Worm (Caenorhabditis elegans): ENCODE results near the gene F35B12.10.

Gene F35B12.10

DNA sequence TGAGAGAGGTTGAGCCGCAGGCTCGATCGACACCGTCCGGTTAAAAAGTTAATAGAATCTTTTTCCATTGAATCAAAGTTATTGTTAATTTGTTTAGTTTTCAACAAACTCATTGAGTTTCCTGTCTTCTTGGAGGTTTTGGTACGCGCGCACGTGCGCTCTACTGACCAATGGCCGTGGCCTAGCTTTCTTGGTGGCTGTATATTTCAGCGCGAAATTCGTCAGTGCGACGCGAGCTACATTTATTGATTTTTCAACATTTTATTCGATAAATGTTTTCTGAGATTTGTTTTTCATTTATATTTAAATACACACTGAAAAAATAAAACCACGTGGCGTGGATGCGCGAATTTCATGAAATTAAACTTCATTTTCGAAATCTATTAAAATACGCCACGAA is 15.1 kb upstream of the F35B12.10 start, which contains the start of gene bir-1 (continued):
- TF ChIP-seq nhr-77 (tag; optimal IDR thresholded peaks at IDR 0.05): peak; percentile 18
- peak; percentile 25 for TF ChIP-seq fos-1 (tag; optimal IDR thresholded peaks at IDR 0.05)
- TF ChIP-seq elt-2 (tag; optimal IDR thresholded peaks at IDR 0.05): no peak
- TF ChIP-seq nhr-76 (tag; optimal IDR thresholded peaks at IDR 0.05): no peak
- peak; percentile 60 for TF ChIP-seq pax-3 (tag; optimal IDR thresholded peaks at IDR 0.05)
- peak; percentile 50 for TF ChIP-seq snpc-4 (tag; optimal IDR thresholded peaks at IDR 0.05)
- no peak for TF ChIP-seq sox-4 (tag; optimal IDR thresholded peaks at IDR 0.05)
- TF ChIP-seq C16A3.4 (tag; optimal IDR thresholded peaks at IDR 0.05): peak; percentile 72
- TF ChIP-seq nhr-71 (tag; optimal IDR thresholded peaks at IDR 0.05): peak; percentile 79
- peak; percentile 54 for TF ChIP-seq swsn-7 (tag; optimal IDR thresholded peaks at IDR 0.05)
- TF ChIP-seq zag-1 (tag; optimal IDR thresholded peaks at IDR 0.05): no peak
- peak; percentile 11; the same call in 1 of the 2 replicates for TF ChIP-seq mab-9 (GFP tag; IDR thresholded peaks at IDR 0.05)
- peak; percentile 65 for TF ChIP-seq blmp-1 (tag; optimal IDR thresholded peaks at IDR 0.05)
- peak; percentile 67 for TF ChIP-seq xbp-1 (tag; optimal IDR thresholded peaks at IDR 0.05)
- TF ChIP-seq unc-86 (tag; optimal IDR thresholded peaks at IDR 0.05): peak; percentile 33
- TF ChIP-seq fkh-8 (tag; optimal IDR thresholded peaks at IDR 0.05): peak; percentile 59
- TF ChIP-seq lsy-2 (tag; optimal IDR thresholded peaks at IDR 0.05): peak; percentile 52 to 80
- no peak for TF ChIP-seq lin-39 (tag; optimal IDR thresholded peaks at IDR 0.05)
- no peak for TF ChIP-seq vab-15 (tag; optimal IDR thresholded peaks at IDR 0.05)
- TF ChIP-seq pag-3 (tag; optimal IDR thresholded peaks at IDR 0.05; ENCODE audit: borderline replicate concordance, insufficient read depth): peak; percentile 19
- TF ChIP-seq sptf-1 (tag; optimal IDR thresholded peaks at IDR 0.05): no peak
- TF ChIP-seq hpl-2 (GFP tag; optimal IDR thresholded peaks at IDR 0.05): no peak
- peak; percentile 21 for TF ChIP-seq nhr-19 (GFP tag; conservative IDR thresholded peaks at IDR 0.05)
- TF ChIP-seq ztf-11 (tag; optimal IDR thresholded peaks at IDR 0.05): peak in 1 of 2 experiments; percentile 60
- TF ChIP-seq nhr-12 (tag; optimal IDR thresholded peaks at IDR 0.05): no peak
- no peak for TF ChIP-seq efl-3 (GFP tag; optimal IDR thresholded peaks at IDR 0.05)
- peak; percentile 40 for TF ChIP-seq dsc-1 (tag; optimal IDR thresholded peaks at IDR 0.05)
- peak; percentile 79 for TF ChIP-seq lin-14 (GFP tag; optimal IDR thresholded peaks at IDR 0.05)
- peak; percentile 80 for TF ChIP-seq lir-3 (tag; optimal IDR thresholded peaks at IDR 0.05; ENCODE audit: poor library complexity)
- peak in 1 of 2 experiments; percentile 84 for TF ChIP-seq mdl-1 (tag; optimal IDR thresholded peaks at IDR 0.05)
- peak; percentile 2 for TF ChIP-seq lin-13 (GFP tag; optimal IDR thresholded peaks at IDR 0.05)
- TF ChIP-seq isw-1 (GFP tag; IDR thresholded peaks at IDR 0.05): peak; percentile 60
- peak; percentile 55 for TF ChIP-seq unc-130 (tag; optimal IDR thresholded peaks at IDR 0.05)
- no peak for TF ChIP-seq ces-1 (GFP tag; optimal IDR thresholded peaks at IDR 0.05)
- no peak for TF ChIP-seq alr-1 (tag; optimal IDR thresholded peaks at IDR 0.05; ENCODE audit: borderline replicate concordance)
- TF ChIP-seq egl-13 (tag; optimal IDR thresholded peaks at IDR 0.05): peak; percentile 29

DNA sequence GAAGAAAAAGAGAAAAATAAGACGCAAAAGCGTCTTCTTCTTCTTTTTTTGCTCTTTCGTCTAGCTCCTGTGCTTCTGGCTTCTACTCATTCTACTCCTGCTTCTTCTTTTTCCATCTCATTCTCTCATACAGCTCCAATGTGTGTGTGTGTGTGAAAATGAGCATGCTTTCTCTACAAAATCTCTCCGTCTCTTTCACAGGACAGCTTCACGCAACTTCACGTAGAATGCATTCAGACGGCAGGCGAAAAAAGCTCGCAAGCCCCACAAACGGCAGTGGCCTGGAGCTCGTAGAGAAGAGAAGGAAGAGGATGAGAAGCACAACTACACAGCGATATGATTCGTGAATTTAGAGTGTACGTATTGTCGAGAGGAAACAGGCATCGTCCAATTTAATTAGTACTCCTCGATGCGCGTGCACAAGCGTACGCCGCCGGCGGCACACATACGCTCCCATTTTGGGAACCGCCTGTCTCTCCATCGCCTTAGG is 12.3 kb upstream of the F35B12.10 start:
- TF ChIP-seq ztf-4 (tag; optimal IDR thresholded peaks at IDR 0.05) (peak; percentile 12), unc-86 (tag; optimal IDR thresholded peaks at IDR 0.05) (peak; percentile 68), dsc-1 (tag; optimal IDR thresholded peaks at IDR 0.05) (peak; percentile 64), sup-37 (GFP tag; optimal IDR thresholded peaks at IDR 0.05) (no peak), rnt-1 (tag; optimal IDR thresholded peaks at IDR 0.05) (peak; percentile 37), efl-1 (optimal IDR thresholded peaks at IDR 0.05) (peak; percentile 39 to 41), efl-1 (GFP tag; optimal IDR thresholded peaks at IDR 0.05 in 1 of 2) (peak in 1 of 2 experiments; percentile 17), C16A3.4 (tag; optimal IDR thresholded peaks at IDR 0.05) (no peak), nhr-71 (tag; optimal IDR thresholded peaks at IDR 0.05) (peak; percentile 72), mef-2 (tag; optimal IDR thresholded peaks at IDR 0.05) (peak; percentile 32), hpl-2 (GFP tag; optimal IDR thresholded peaks at IDR 0.05) (no peak), lin-35 (GFP tag; optimal IDR thresholded peaks at IDR 0.05) (peak in 1 of 2 experiments; percentile 33), lsy-2 (tag; optimal IDR thresholded peaks at IDR 0.05) (peak; percentile 57 to 74), elt-2 (tag; optimal IDR thresholded peaks at IDR 0.05) (no peak), blmp-1 (tag; optimal IDR thresholded peaks at IDR 0.05) (no peak), egl-27 (tag; optimal IDR thresholded peaks at IDR 0.05) (no peak), ceh-90 (tag; optimal IDR thresholded peaks at IDR 0.05) (no peak), hlh-17 (GFP tag; optimal IDR thresholded peaks at IDR 0.05; ENCODE audit: borderline replicate concordance) (no peak), nhr-90 (tag; optimal IDR thresholded peaks at IDR 0.05; ENCODE audit: poor library complexity) (no peak), nhr-84 (tag; optimal IDR thresholded peaks at IDR 0.05) (no peak), nhr-237 (tag; optimal IDR thresholded peaks at IDR 0.05) (no peak), pqm-1 (tag; optimal IDR thresholded peaks at IDR 0.05) (no peak), xbp-1 (tag; optimal IDR thresholded peaks at IDR 0.05) (peak; percentile 26), nhr-28 (tag; optimal IDR thresholded peaks at IDR 0.05) (no peak), elt-3 (tag; optimal IDR thresholded peaks at IDR 0.05) (no peak)
